Fruit fly (Drosophila melanogaster): ENCODE measurements around the gene CG32266.

DNA sequence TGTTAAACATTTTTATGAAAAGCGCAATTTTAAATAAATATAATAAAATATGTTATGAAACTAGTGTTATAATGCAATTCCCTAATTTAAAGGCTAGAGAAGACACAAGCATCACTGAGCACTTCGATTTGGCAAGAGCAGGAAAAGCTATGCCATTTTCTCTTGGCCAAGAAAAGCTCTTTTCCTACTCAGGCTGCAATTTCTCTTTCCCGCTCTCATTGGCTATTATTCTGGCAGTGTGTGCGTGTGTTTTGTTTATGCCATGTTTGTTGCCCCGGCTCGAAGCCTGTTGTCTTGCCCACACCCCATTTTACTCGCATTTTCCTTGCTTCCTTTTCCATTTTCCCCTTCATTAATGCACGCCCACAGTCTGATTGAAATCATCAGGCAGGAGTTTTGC is 43.3 kb upstream of the CG32266 start:
- TF ChIP-seq CG8478 (optimal IDR thresholded peaks at IDR 0.05) (no peak), pan (optimal IDR thresholded peaks at IDR 0.05) (no peak)
